Worm (Caenorhabditis elegans): ENCODE data around the gene ugt-23.

ugt-23 gene

DNA sequence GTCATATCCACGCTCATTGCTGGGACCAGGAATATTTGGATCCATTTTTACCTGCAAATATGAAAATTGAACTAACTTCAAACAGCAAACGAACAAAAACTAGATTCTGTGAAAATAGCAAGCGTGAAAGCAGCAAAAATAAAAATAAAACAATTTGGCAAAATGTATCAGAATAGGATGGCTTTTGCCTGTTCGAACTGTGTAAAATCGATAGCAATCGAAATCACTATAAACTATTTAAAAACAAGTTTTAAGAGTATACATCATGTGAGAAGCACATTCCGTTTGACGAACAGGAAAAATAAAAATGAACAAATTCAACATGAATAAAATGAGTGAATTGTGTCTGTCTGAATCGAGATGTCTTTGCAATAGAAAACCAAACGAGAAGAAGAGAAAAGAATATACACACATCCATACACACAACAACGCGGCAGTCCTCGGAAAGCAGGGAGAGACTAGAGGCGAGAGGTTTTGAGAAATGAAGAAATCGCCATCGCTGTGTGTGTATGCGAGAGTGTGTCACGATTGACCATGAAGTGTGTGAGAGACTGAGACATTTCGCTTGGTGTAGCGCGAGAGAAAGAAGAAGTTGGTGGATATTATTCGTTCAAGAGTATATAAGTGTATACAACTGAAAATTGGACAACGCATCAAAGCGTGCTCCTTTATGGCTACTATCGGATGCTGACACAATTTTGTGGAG, 25.4 kb downstream of the ugt-23 start, which contains the start of gene phf-34 (continued):
- TF ChIP-seq ztf-11 (tag; optimal IDR thresholded peaks at IDR 0.05) = no peak
- TF ChIP-seq dsc-1 (tag; optimal IDR thresholded peaks at IDR 0.05) = peak; percentile 9
- peak; percentile 17 to 26 for TF ChIP-seq lin-35 (GFP tag; optimal IDR thresholded peaks at IDR 0.05)
- TF ChIP-seq fkh-8 (tag; optimal IDR thresholded peaks at IDR 0.05) = peak; percentile 63
- peak; percentile 54 for TF ChIP-seq fkh-10 (GFP tag; optimal IDR thresholded peaks at IDR 0.05)
- no peak for TF ChIP-seq sup-37 (GFP tag; optimal IDR thresholded peaks at IDR 0.05)
- no peak for TF ChIP-seq grh-1 (GFP tag; IDR thresholded peaks at IDR 0.05)
- peak in 1 of 3 experiments; percentile 25 for TF ChIP-seq dpl-1 (GFP tag; optimal IDR thresholded peaks at IDR 0.05)
- TF ChIP-seq xbp-1 (tag; optimal IDR thresholded peaks at IDR 0.05) = peak; percentile 26
- peak in 1 of 2 experiments; percentile 50 for TF ChIP-seq efl-1 (optimal IDR thresholded peaks at IDR 0.05)
- TF ChIP-seq efl-1 (GFP tag; optimal IDR thresholded peaks at IDR 0.05 in 1 of 2) = no peak
- peak; percentile 14 to 52 for TF ChIP-seq lsy-2 (tag; optimal IDR thresholded peaks at IDR 0.05)
- peak; percentile 32 for TF ChIP-seq snpc-4 (tag; optimal IDR thresholded peaks at IDR 0.05)
- peak; percentile 19 for TF ChIP-seq unc-86 (tag; optimal IDR thresholded peaks at IDR 0.05)
- no peak for TF ChIP-seq sox-4 (tag; optimal IDR thresholded peaks at IDR 0.05)
- TF ChIP-seq nhr-20 (tag; optimal IDR thresholded peaks at IDR 0.05) = peak; percentile 39
- no peak for TF ChIP-seq mab-9 (GFP tag; IDR thresholded peaks at IDR 0.05)
- peak; percentile 54 for TF ChIP-seq swsn-7 (tag; optimal IDR thresholded peaks at IDR 0.05)
- TF ChIP-seq blmp-1 (tag; optimal IDR thresholded peaks at IDR 0.05) = peak; percentile 73

ce11 chrX:9894844-9895243, 30.1 kb downstream of the ugt-23 start, which contains the start of gene F21G4.3:
TSS of gene F21G4.3 (plus strand) at chrX:9895144.
- TF ChIP-seq egl-13 (tag; optimal IDR thresholded peaks at IDR 0.05) (no peak), nhr-11 (tag; optimal IDR thresholded peaks at IDR 0.05) (no peak), irx-1 (tag; optimal IDR thresholded peaks at IDR 0.05) (no peak), skn-1 (tag; optimal IDR thresholded peaks at IDR 0.05) (no peak), nhr-71 (tag; optimal IDR thresholded peaks at IDR 0.05) (no peak), zip-4 (GFP tag; optimal IDR thresholded peaks at IDR 0.05) (no peak), pax-3 (tag; optimal IDR thresholded peaks at IDR 0.05) (no peak), hlh-17 (GFP tag; optimal IDR thresholded peaks at IDR 0.05; ENCODE audit: borderline replicate concordance) (no peak), unc-98 (GFP tag; IDR thresholded peaks at IDR 0.05) (no peak), lin-39 (tag; optimal IDR thresholded peaks at IDR 0.05) (no peak), F16B12.6 (tag; optimal IDR thresholded peaks at IDR 0.05) (no peak), swsn-7 (tag; optimal IDR thresholded peaks at IDR 0.05) (no peak), ets-5 (GFP tag; IDR thresholded peaks at IDR 0.05) (no peak)

DNA sequence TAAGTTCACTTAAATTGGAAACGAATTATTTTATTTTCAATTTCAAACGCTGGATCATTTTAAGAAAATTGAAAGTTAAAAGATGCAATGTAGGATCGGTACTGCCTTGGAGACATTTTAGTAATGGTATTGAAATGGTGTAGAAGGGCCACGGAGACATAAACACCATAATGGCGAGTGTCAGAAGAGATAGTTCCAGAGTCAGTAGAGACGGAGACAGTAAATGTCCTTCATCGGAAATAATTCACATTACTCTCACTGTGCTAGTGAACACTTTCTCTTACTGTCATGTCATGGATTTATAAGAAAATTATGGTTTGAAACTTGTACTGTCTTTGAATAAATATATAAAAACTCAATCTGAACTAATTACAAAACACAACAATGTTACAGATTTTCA, 31.9 kb downstream of the ugt-23 start:
- TF ChIP-seq nhr-85 (tag) = peak; percentile 73
- peak; percentile 87 for TF ChIP-seq blmp-1 (tag; optimal IDR thresholded peaks at IDR 0.05)
- peak; percentile 59 for TF ChIP-seq lin-14 (GFP tag; optimal IDR thresholded peaks at IDR 0.05)
- TF ChIP-seq efl-1 (optimal IDR thresholded peaks at IDR 0.05) = no peak
- TF ChIP-seq efl-1 (GFP tag; optimal IDR thresholded peaks at IDR 0.05 in 1 of 2) = no peak
- no peak for TF ChIP-seq nhr-11 (tag; optimal IDR thresholded peaks at IDR 0.05)
- TF ChIP-seq egl-27 (tag; optimal IDR thresholded peaks at IDR 0.05) = no peak
- TF ChIP-seq irx-1 (tag; optimal IDR thresholded peaks at IDR 0.05) = no peak

ce11 chrX:9892323-9892722, 32.6 kb downstream of the ugt-23 start, which contains the start of gene F21G4.1:
TSS of gene F21G4.1 (minus strand) at chrX:9892328.
- TF ChIP-seq lin-14 (GFP tag; optimal IDR thresholded peaks at IDR 0.05) (peak; percentile 13), efl-1 (optimal IDR thresholded peaks at IDR 0.05) (no peak), efl-1 (GFP tag; optimal IDR thresholded peaks at IDR 0.05 in 1 of 2) (no peak), elt-2 (tag; optimal IDR thresholded peaks at IDR 0.05) (peak; percentile 13)

Measured in whole organism, L1 larva.